Fruit fly (Drosophila melanogaster) whole organism, embryonic: ENCODE measurements around the gene CG10621.
A peak's percentile ranks its signal among the peaks of the same experiment; 100 is the strongest.

Source experiments
- Abd-B ChIP-seq: fragments of 200-800 bp; sonication (Bioruptor generic); optimal IDR thresholded peaks from 2 replicates; lab custom pipeline; 2018; ENCODE audit warnings: missing biosample characterization, mild to moderate bottlenecking, missing genetic modification characterization, moderate library complexity
- Atf3 ChIP-seq: fragments of 200-800 bp; sonication (Bioruptor generic); optimal IDR thresholded peaks from 3 replicates; lab custom pipeline; 2016; ENCODE audit warnings: missing biosample characterization, missing genetic modification characterization
- Awh ChIP-seq: fragments of 200-800 bp; sonication (Bioruptor generic); IDR thresholded peaks from 2 replicates; pipeline ENCODE4, ENCODE4 v1.3.6; 2022; ENCODE audit warnings: missing biosample characterization, missing genetic modification characterization
- Bteb2 ChIP-seq: fragments of 200-800 bp; sonication (Bioruptor generic); optimal IDR thresholded peaks from 2 replicates; lab custom pipeline; 2016; ENCODE audit warnings: missing biosample characterization, missing genetic modification characterization
- CG10274 ChIP-seq: fragments of 200-800 bp; sonication (Bioruptor generic); optimal IDR thresholded peaks from 3 replicates; lab custom pipeline; 2017; ENCODE audit warnings: missing biosample characterization, mild to moderate bottlenecking, missing genetic modification characterization
- CG10959 ChIP-seq: fragments of 200-800 bp; sonication (Bioruptor generic); IDR thresholded peaks from 2 replicates; pipeline ENCODE4 v1.3.6; 2022; ENCODE audit warnings: missing biosample characterization, missing genetic modification characterization
- CG1233 ChIP-seq: fragments of 200-800 bp; sonication (Bioruptor generic); optimal IDR thresholded peaks from 4 replicates; lab custom pipeline; 2018; ENCODE audit warnings: missing biosample characterization, mild to moderate bottlenecking, missing genetic modification characterization
- CG12391 ChIP-seq: fragments of 200-800 bp; sonication (Bioruptor generic); optimal IDR thresholded peaks from 3 replicates; lab custom pipeline; 2018; ENCODE audit warnings: missing biosample characterization, mild to moderate bottlenecking, missing genetic modification characterization, moderate library complexity
- CG14441 ChIP-seq: fragments of 200-800 bp; sonication (Bioruptor generic); IDR thresholded peaks from 2 replicates; pipeline ENCODE4 v1.3.6; 2022; ENCODE audit warnings: missing biosample characterization, missing genetic modification characterization
- CG14710 ChIP-seq: fragments of 200-800 bp; sonication (Bioruptor generic); optimal IDR thresholded peaks from 3 replicates; lab custom pipeline; 2019; ENCODE audit warnings: missing biosample characterization, mild to moderate bottlenecking, missing genetic modification characterization, moderate library complexity
- CG16815 ChIP-seq: fragments of 200-800 bp; sonication (Bioruptor generic); optimal IDR thresholded peaks from 3 replicates; lab custom pipeline; 2017; ENCODE audit warnings: missing biosample characterization, mild to moderate bottlenecking, missing genetic modification characterization
- CG17568 ChIP-seq: fragments of 200-800 bp; sonication (Bioruptor generic); optimal IDR thresholded peaks from 2 replicates; lab custom pipeline; 2018; ENCODE audit warnings: missing biosample characterization, mild to moderate bottlenecking, missing genetic modification characterization, moderate library complexity
- CG18262 ChIP-seq: fragments of 200-800 bp; optimal IDR thresholded peaks from 3 replicates; lab custom pipeline; 2019; ENCODE audit warnings: missing biosample characterization, mild to moderate bottlenecking, missing genetic modification characterization, moderate library complexity
- CG1832 ChIP-seq: fragments of 200-800 bp; sonication (Bioruptor generic); optimal IDR thresholded peaks from 2 replicates; lab custom pipeline; 2017; ENCODE audit warnings: missing biosample characterization, mild to moderate bottlenecking, missing genetic modification characterization, inconsistent platforms
- CG18476 ChIP-seq: fragments of 200-800 bp; sonication (Bioruptor generic); optimal IDR thresholded peaks from 2 replicates; lab custom pipeline; 2016; ENCODE audit warnings: missing biosample characterization, mild to moderate bottlenecking, missing genetic modification characterization
- CG32532 ChIP-seq: fragments of 200-800 bp; sonication (Bioruptor generic); IDR thresholded peaks from 2 replicates; pipeline ENCODE4 v1.3.6; 2022; ENCODE audit warnings: missing biosample characterization, missing genetic modification characterization
- CG4328 ChIP-seq: fragments of 200-800 bp; sonication (Bioruptor generic); optimal IDR thresholded peaks from 3 replicates; lab custom pipeline; 2017; ENCODE audit warnings: missing biosample characterization, missing genetic modification reagents, missing genetic modification characterization
- CG5180 ChIP-seq: fragments of 200-800 bp; sonication (Bioruptor generic); optimal IDR thresholded peaks from 3 replicates; lab custom pipeline; 2017; ENCODE audit warnings: missing biosample characterization, missing genetic modification characterization, mild to moderate bottlenecking, moderate library complexity, missing genetic modification reagents
- CG5953 ChIP-seq: fragments of 200-800 bp; sonication (Bioruptor generic); IDR thresholded peaks from 2 replicates; pipeline ENCODE4 v1.3.6; 2022; ENCODE audit warnings: missing biosample characterization, missing genetic modification characterization
- CG6654 ChIP-seq: fragments of 200-800 bp; sonication (Bioruptor generic); optimal IDR thresholded peaks from 2 replicates; lab custom pipeline; 2017; ENCODE audit warnings: missing biosample characterization, mild to moderate bottlenecking, missing genetic modification characterization
- CG7372 ChIP-seq: fragments of 200-800 bp; sonication (Bioruptor generic); IDR thresholded peaks from 2 replicates; pipeline ENCODE4 v1.3.6; 2022; ENCODE audit warnings: missing biosample characterization, missing genetic modification characterization
- CG9437 ChIP-seq: fragments of 200-800 bp; sonication (Bioruptor generic); optimal IDR thresholded peaks from 2 replicates; lab custom pipeline; 2018; ENCODE audit warnings: missing biosample characterization, mild to moderate bottlenecking, missing genetic modification characterization
- CG9817 ChIP-seq: fragments of 200-800 bp; sonication (Bioruptor generic); optimal IDR thresholded peaks from 2 replicates; lab custom pipeline; 2018; ENCODE audit warnings: missing biosample characterization, mild to moderate bottlenecking, missing genetic modification characterization, moderate library complexity
- Dp ChIP-seq: fragments of 200-800 bp; sonication (Bioruptor generic); optimal IDR thresholded peaks from 2 replicates; lab custom pipeline; 2018; ENCODE audit warnings: missing biosample characterization, mild to moderate bottlenecking, missing genetic modification characterization, moderate library complexity
- Eip74EF ChIP-seq, 2 experiments: fragments of 200-800 bp in 1 of 2; fragments of >200 bp in 1 of 2; sonication (Bioruptor generic) in 1 of 2; optimal IDR thresholded peaks; 2 replicates each; lab custom pipeline; 2017 to 2019; ENCODE audit warnings: missing biosample characterization in 2 of 2, missing genetic modification characterization in 2 of 2, mild to moderate bottlenecking in 1 of 2, moderate library complexity in 1 of 2
- Hr78 ChIP-seq, 2 experiments: fragments of 200-800 bp in 1 of 2; fragments of >200 bp in 1 of 2; sonication (Bioruptor generic) in 1 of 2; optimal IDR thresholded peaks; 2 replicates each; lab custom pipeline; 2017 to 2019; ENCODE audit warnings: missing biosample characterization in 2 of 2, missing genetic modification characterization in 2 of 2, mild to moderate bottlenecking in 1 of 2, moderate library complexity in 1 of 2
- Sox100B ChIP-seq: fragments of 200-800 bp; sonication (Bioruptor generic); optimal IDR thresholded peaks from 3 replicates; lab custom pipeline; 2018; ENCODE audit warnings: missing biosample characterization, mild to moderate bottlenecking, missing genetic modification characterization
- ab ChIP-seq: fragments of 200-800 bp; sonication (Bioruptor generic); optimal IDR thresholded peaks from 2 replicates; lab custom pipeline; 2016; ENCODE audit warnings: missing biosample characterization, missing genetic modification characterization
- bowl ChIP-seq: fragments of 200-800 bp; sonication (Bioruptor generic); IDR thresholded peaks from 2 replicates; pipeline ENCODE4 v1.3.6; 2022; ENCODE audit warnings: missing biosample characterization, missing genetic modification characterization
- cato ChIP-seq: fragments of 200-800 bp; sonication (Bioruptor generic); optimal IDR thresholded peaks from 2 replicates; lab custom pipeline; 2016; ENCODE audit warnings: missing biosample characterization, missing genetic modification characterization, borderline replicate concordance
- dmrt99B ChIP-seq: fragments of 200-800 bp; sonication (Bioruptor generic); optimal IDR thresholded peaks from 2 replicates; lab custom pipeline; 2018; ENCODE audit warnings: missing biosample characterization, mild to moderate bottlenecking, missing genetic modification characterization, moderate library complexity
- ewg ChIP-seq: fragments of 200-800 bp; sonication (Bioruptor generic); optimal IDR thresholded peaks from 3 replicates; lab custom pipeline; 2017; ENCODE audit warnings: mild to moderate bottlenecking, missing biosample characterization, missing genetic modification reagents, missing genetic modification characterization
- grau ChIP-seq: fragments of 200-800 bp; optimal IDR thresholded peaks from 3 replicates; lab custom pipeline; 2019; ENCODE audit warnings: missing biosample characterization, mild to moderate bottlenecking, missing genetic modification characterization, moderate library complexity
- gro ChIP-seq: fragments of 200-800 bp; sonication (Bioruptor generic); optimal IDR thresholded peaks from 2 replicates; lab custom pipeline; 2016; ENCODE audit warnings: missing biosample characterization, missing genetic modification characterization
- h ChIP-seq: fragments of >200 bp; optimal IDR thresholded peaks from 2 replicates; lab custom pipeline; 2017
- her ChIP-seq: fragments of 200-800 bp; sonication (Bioruptor generic); optimal IDR thresholded peaks from 2 replicates; lab custom pipeline; 2016; ENCODE audit warnings: missing biosample characterization, missing genetic modification characterization
- jumu ChIP-seq: fragments of 200-800 bp; sonication (Bioruptor generic); optimal IDR thresholded peaks from 3 replicates; lab custom pipeline; 2016; ENCODE audit warnings: missing biosample characterization, missing genetic modification characterization
- luna ChIP-seq: fragments of 200-800 bp; sonication (Bioruptor generic); optimal IDR thresholded peaks from 2 replicates; lab custom pipeline; 2016; ENCODE audit warnings: missing biosample characterization, missing genetic modification characterization
- maf-S ChIP-seq: fragments of 200-800 bp; sonication (Bioruptor generic); optimal IDR thresholded peaks from 2 replicates; lab custom pipeline; 2016; ENCODE audit warnings: missing biosample characterization, missing genetic modification characterization
- phol ChIP-seq: fragments of 200-800 bp; sonication (Bioruptor generic); optimal IDR thresholded peaks from 3 replicates; lab custom pipeline; 2018; ENCODE audit warnings: missing biosample characterization, mild to moderate bottlenecking, missing genetic modification characterization, moderate library complexity
- sd ChIP-seq: fragments of 200-800 bp; sonication (Bioruptor generic); optimal IDR thresholded peaks from 3 replicates; lab custom pipeline; 2018; ENCODE audit warnings: missing biosample characterization, mild to moderate bottlenecking, missing genetic modification characterization, moderate library complexity
- shn ChIP-seq: fragments of 200-800 bp; sonication (Bioruptor generic); optimal IDR thresholded peaks from 3 replicates; lab custom pipeline; 2016; ENCODE audit warnings: missing biosample characterization, missing genetic modification characterization
- slbo ChIP-seq: fragments of 200-800 bp; sonication (Bioruptor generic); IDR thresholded peaks from 2 replicates; pipeline ENCODE4 v1.3.6; 2022; ENCODE audit warnings: missing biosample characterization, missing genetic modification characterization
- sob ChIP-seq: fragments of 200-800 bp; sonication (Bioruptor generic); IDR thresholded peaks from 2 replicates; pipeline ENCODE4 v1.3.6; 2022; ENCODE audit warnings: missing biosample characterization, missing genetic modification characterization
- stwl ChIP-seq: fragments of 200-800 bp; sonication (Bioruptor generic); optimal IDR thresholded peaks from 3 replicates; lab custom pipeline; 2018; ENCODE audit warnings: missing biosample characterization, mild to moderate bottlenecking, missing genetic modification characterization, moderate library complexity
- tx ChIP-seq: fragments of 200-800 bp; sonication (Bioruptor generic); optimal IDR thresholded peaks from 2 replicates; lab custom pipeline; 2016; ENCODE audit warnings: missing biosample characterization, missing genetic modification characterization
- unc-4 ChIP-seq: fragments of 200-800 bp; sonication (Bioruptor generic); IDR thresholded peaks from 2 replicates; pipeline ENCODE4 v1.3.6; 2022; ENCODE audit warnings: missing biosample characterization, missing genetic modification characterization; ENCODE audit not compliant: partially characterized antibody
- vfl ChIP-seq: fragments of 200-800 bp; sonication (Bioruptor generic); optimal IDR thresholded peaks from 2 replicates; lab custom pipeline; 2016; ENCODE audit warnings: missing biosample characterization, missing genetic modification characterization
- zfh1 ChIP-seq: fragments of 200-800 bp; sonication (Bioruptor generic); IDR thresholded peaks from 3 replicates; pipeline ENCODE4 v1.3.6; 2022; ENCODE audit warnings: missing biosample characterization, missing genetic modification characterization

The CG10621 gene

DNA sequence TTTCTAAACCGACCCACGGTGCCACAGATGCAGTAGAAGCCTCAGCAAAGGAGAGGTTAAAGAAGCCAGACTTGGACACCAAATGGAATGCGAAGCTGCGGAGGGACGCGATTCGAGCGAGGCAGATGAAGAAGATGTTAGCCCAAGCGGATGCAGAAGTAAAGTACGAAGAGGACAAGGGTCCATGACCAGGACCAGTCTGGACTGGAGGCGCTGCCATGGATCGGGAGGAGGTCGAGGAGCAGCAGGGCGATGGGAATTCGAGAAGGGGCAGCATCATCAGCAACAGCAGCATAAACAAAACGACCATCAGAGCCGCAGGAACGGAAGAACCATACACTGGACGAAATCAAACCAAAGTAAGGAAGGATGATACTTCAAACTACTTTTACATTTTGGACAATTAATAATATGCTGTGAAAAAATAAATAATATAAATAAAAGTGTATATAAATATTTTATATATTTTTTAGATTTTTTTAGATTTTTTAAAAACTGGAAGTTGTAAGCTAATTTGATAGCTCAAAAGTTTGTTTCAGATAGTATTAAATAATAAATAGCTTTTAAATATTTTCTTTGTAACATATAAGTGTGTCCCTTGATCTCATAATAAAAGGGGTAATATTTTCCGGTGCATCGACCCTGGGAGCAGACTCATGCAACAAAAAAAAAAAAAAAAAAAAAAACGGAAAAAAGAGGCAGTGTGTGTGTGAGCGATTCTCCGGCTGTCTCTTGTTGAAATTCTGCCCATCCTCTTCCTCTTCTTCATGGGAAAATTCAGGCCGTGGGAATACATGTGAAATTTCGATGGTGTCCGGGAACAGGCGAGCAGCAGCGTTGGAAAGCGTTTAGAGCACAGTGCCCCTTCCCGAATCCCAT is 7.4 kb downstream of the CG10621 start (continued):
- TF ChIP-seq CG9817 (tag; lab: Kevin White, UChicago) (no peak), vfl (GFP tag; lab: Kevin White, UChicago) (no peak), dmrt99B (tag; lab: Kevin White, UChicago) (peak; percentile 8), ewg (GFP tag; lab: Kevin White, UChicago) (no peak), CG18476 (GFP tag; lab: Kevin White, UChicago) (no peak), CG5180 (GFP tag; lab: Kevin White, UChicago) (no peak), Eip74EF (GFP tag; optimal IDR thresholded peaks at IDR 0.05; lab: Kevin White, UChicago) (no peak), zfh1 (GFP tag; lab: Robert Waterston, UW) (0 out of 3 replicates have a peak, but pooled peaks have one; percentile 38), sob (GFP tag; lab: Robert Waterston, UW) (no peak), grau (peak; percentile 45), Bteb2 (no peak), stwl (tag; lab: Kevin White, UChicago) (no peak), CG12391 (tag; lab: Kevin White, UChicago) (peak; percentile 59), Hr78 (GFP tag; optimal IDR thresholded peaks at IDR 0.05; lab: Kevin White, UChicago) (no peak), luna (GFP tag; lab: Kevin White, UChicago) (no peak), gro (no peak), Dp (GFP tag; lab: Kevin White, UChicago) (no peak), CG10959 (GFP tag; lab: Robert Waterston, UW) (no peak), sd (tag; lab: Kevin White, UChicago) (no peak), slbo (0 out of 2 replicates have a peak, but pooled peaks have one; percentile 9), her (GFP tag; lab: Kevin White, UChicago) (no peak), Awh (GFP tag; lab: Robert Waterston, UW) (no peak), CG16815 (GFP tag; lab: Kevin White, UChicago) (peak; percentile 7), Sox100B (peak; percentile 3), shn (GFP tag; lab: Kevin White, UChicago) (no peak), CG6654 (GFP tag; lab: Kevin White, UChicago) (no peak), CG14441 (no peak), CG10274 (GFP tag; lab: Kevin White, UChicago) (no peak), h (lab: Kevin White, UChicago) (peak; percentile 51), cato (no peak), unc-4 (no peak), CG1832 (no peak), ab (GFP tag; lab: Kevin White, UChicago) (no peak), CG17568 (GFP tag; lab: Kevin White, UChicago) (no peak), phol (tag; lab: Kevin White, UChicago) (peak; percentile 57), tx (GFP tag; lab: Kevin White, UChicago) (no peak), bowl (no peak), CG1233 (GFP tag; lab: Kevin White, UChicago) (no peak), Atf3 (GFP tag; lab: Kevin White, UChicago) (no peak), maf-S (no peak), CG4328 (GFP tag; lab: Kevin White, UChicago) (no peak), Abd-B (GFP tag; lab: Kevin White, UChicago) (no peak), CG9437 (GFP tag; lab: Kevin White, UChicago) (no peak), CG7372 (GFP tag; lab: Robert Waterston, UW) (no peak), CG5953 (no peak), CG14710 (peak; percentile 64), CG32532 (GFP tag; lab: Robert Waterston, UW) (no peak), CG18262 (tag; lab: Kevin White, UChicago) (peak; percentile 80), jumu (GFP tag; lab: Kevin White, UChicago) (no peak)
